Fruit fly (Drosophila melanogaster) S2 (cell line): ENCODE results near the gene CG31697.

Experiments
- CG8478 ChIP-seq: fragments of >200 bp; optimal IDR thresholded peaks from 2 replicates; lab custom pipeline; 2018
- CTCF ChIP-seq, 2 experiments: fragments of >200 bp; optimal IDR thresholded peaks; 2 replicates each; lab custom pipeline; 2018

DNA sequence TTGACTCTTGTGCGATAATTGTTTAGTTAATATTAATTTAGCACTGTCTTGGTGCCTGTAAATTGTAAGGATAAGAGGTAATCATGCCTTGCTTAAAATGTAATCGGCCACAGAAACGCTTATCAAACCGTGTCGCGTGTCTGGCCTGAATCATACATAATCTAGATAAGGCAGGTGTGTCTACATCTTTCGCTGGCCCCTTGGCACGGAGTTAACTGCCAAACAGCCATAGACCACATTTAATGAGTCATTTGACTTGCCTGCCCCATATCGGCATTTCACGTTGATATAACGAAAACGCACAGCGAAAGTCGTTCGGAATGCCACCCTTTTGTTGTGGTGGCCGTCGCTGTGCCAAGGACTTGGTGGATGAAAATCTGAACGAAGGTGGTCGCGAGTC lies at the start of gene CG31697:
- TF ChIP-seq CTCF (optimal IDR thresholded peaks at IDR 0.05; lab: Kevin White, UChicago) (no peak), CG8478 (lab: Kevin White, UChicago) (no peak)
